Worm (Caenorhabditis elegans) whole organism, L4 larva: ENCODE results near the gene riok-3.

ENCODE experiments used
- ama-1 ChIP-seq: fragments of 150-350 bp; optimal IDR thresholded peaks from 2 replicates; lab custom pipeline; 2014; ENCODE audit warnings: inconsistent platforms, mixed read lengths
- ceh-82 ChIP-seq: sonication (generic microtip); optimal IDR thresholded peaks from 2 replicates; lab custom pipeline; 2017; ENCODE audit warnings: missing biosample characterization, missing genetic modification characterization
- daf-16 ChIP-seq, 3 experiments: sonication (generic microtip); optimal IDR thresholded peaks; 2 replicates each; lab custom pipeline; 2016 to 2017; ENCODE audit warnings: missing genetic modification characterization in 3 of 3, missing genetic modification reagents in 3 of 3, mild to moderate bottlenecking in 2 of 3, missing compliant biosample characterization in 2 of 3, missing biosample characterization in 1 of 3, moderate library complexity in 1 of 3
- madf-9 ChIP-seq: fragments of 200-800 bp; sonication (Bioruptor generic); conservative IDR thresholded peaks from 2 replicates; pipeline ENCODE4 v1.3.6; 2022; ENCODE audit warnings: missing genetic modification reagents, missing genetic modification characterization, missing compliant biosample characterization
- zfp-2 ChIP-seq: sonication (generic microtip); optimal IDR thresholded peaks from 2 replicates; lab custom pipeline; 2016; ENCODE audit warnings: mild to moderate bottlenecking, missing genetic modification characterization, missing compliant biosample characterization

DNA sequence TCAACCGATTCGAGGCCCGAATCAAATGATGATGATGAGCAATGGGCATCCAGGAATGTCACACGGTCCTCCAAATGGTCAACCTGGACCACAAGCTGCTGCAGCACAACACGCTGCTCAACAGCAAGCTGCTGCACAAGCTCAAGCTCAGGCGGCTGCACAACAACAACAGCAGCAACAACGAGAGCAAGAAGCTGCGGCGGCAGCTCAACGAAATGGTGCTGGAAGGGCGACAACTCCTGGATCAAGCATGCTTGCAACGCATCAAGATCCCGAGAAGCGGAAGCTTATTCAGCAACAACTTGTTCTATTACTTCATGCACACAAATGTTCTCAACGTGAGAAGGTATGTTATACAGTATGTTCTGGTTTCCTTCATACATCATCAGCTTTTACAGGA, 36.8 kb downstream of the riok-3 start:
- no peak for TF ChIP-seq ceh-82 (tag; lab: Kevin White, UChicago)
- TF ChIP-seq madf-9 (GFP tag; lab: Robert Waterston, UW) = no peak
- no peak for TF ChIP-seq zfp-2 (tag; lab: Kevin White, UChicago)
- TF ChIP-seq ama-1 (lab: Kevin White, UChicago) = no peak
- TF ChIP-seq daf-16 (GFP tag; optimal IDR thresholded peaks at IDR 0.05; lab: Kevin White, UChicago) = no peak
- no peak for TF ChIP-seq daf-16 (tag; optimal IDR thresholded peaks at IDR 0.05; lab: Kevin White, UChicago)
